Fruit fly (Drosophila melanogaster): ENCODE data around the gene CG9213.
A peak's percentile ranks its signal among the peaks of the same experiment; 100 is the strongest.

The CG9213 gene

DNA sequence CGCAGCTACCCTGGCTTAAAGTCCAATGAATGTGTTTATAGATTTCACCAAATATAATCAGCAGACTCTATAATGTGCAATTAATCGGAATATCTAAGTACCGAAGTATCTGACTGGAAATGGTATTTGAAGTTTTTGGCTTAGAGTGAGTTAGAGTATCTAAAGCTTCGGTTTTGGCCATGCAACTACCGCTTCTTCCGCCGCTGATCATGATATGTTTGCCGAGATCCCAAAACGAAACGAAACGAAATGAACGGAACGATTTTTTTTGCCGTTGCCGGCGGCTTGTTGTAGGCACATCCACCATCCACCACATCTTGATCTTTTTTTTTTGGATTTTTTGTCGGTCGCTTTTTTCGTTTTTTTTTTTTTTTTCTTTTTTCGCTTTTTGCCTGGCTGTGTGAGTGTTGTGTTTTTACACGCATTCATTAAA is 48.7 kb upstream of the CG9213 start (continued):
- TF ChIP-seq gt (GFP tag; IDR thresholded peaks at IDR 0.05) (0 out of 2 replicates have a peak, but pooled peaks have one; percentile 15), ssp (GFP tag; IDR thresholded peaks at IDR 0.05) (peak; percentile 70), CG42726 (GFP tag; IDR thresholded peaks at IDR 0.05; ENCODE audit: partially characterized antibody) (no peak), grau (tag; optimal IDR thresholded peaks at IDR 0.05) (peak; percentile 78), CG8388 (GFP tag; optimal IDR thresholded peaks at IDR 0.05) (peak; percentile 55), eve (GFP tag; optimal IDR thresholded peaks at IDR 0.05) (peak in 1 of 2 experiments; percentile 85), CG10267 (tag; optimal IDR thresholded peaks at IDR 0.05) (peak; percentile 52), pnt (GFP tag; optimal IDR thresholded peaks at IDR 0.05) (peak; percentile 89), CG6254 (GFP tag; optimal IDR thresholded peaks at IDR 0.05) (peak; percentile 6), CG14441 (GFP tag; IDR thresholded peaks at IDR 0.05) (peak; percentile 88), tx (GFP tag; optimal IDR thresholded peaks at IDR 0.05) (peak; percentile 54), hkb (optimal IDR thresholded peaks at IDR 0.05) (no peak), hkb (GFP tag; IDR thresholded peaks at IDR 0.05) (peak; percentile 92), tll (GFP tag; optimal IDR thresholded peaks at IDR 0.05) (no peak), vnd (GFP tag; IDR thresholded peaks at IDR 0.05; ENCODE audit: partially characterized antibody) (no peak), E2f2 (GFP tag; IDR thresholded peaks at IDR 0.05) (peak; percentile 57), grn (GFP tag; optimal IDR thresholded peaks at IDR 0.05) (peak; percentile 58), CG3163 (GFP tag; optimal IDR thresholded peaks at IDR 0.05) (peak; percentile 15), toy (GFP tag; IDR thresholded peaks at IDR 0.05) (peak; percentile 60; the same call in 1 of the 2 replicates), B-H2 (GFP tag; optimal IDR thresholded peaks at IDR 0.05) (no peak), chn (GFP tag; optimal IDR thresholded peaks at IDR 0.05) (peak; percentile 18), mirr (GFP tag; optimal IDR thresholded peaks at IDR 0.05) (peak; percentile 25), schlank (tag; optimal IDR thresholded peaks at IDR 0.05) (peak; percentile 49), slou (GFP tag; optimal IDR thresholded peaks at IDR 0.05) (peak; percentile 55), Nf-YB (GFP tag; optimal IDR thresholded peaks at IDR 0.05) (peak; percentile 24), Fer1 (GFP tag; optimal IDR thresholded peaks at IDR 0.05) (peak; percentile 71), gsb-n (tag; optimal IDR thresholded peaks at IDR 0.05) (peak; percentile 9), pros (GFP tag; optimal IDR thresholded peaks at IDR 0.05) (no peak), Mrtf (GFP tag; IDR thresholded peaks at IDR 0.05) (peak; percentile 85), D19B (GFP tag; optimal IDR thresholded peaks at IDR 0.05) (peak; percentile 40), CG1832 (GFP tag; optimal IDR thresholded peaks at IDR 0.05) (no peak), CG7745 (tag; optimal IDR thresholded peaks at IDR 0.05) (no peak), CG10462 (GFP tag; optimal IDR thresholded peaks at IDR 0.05) (peak; percentile 39), kay (GFP tag; optimal IDR thresholded peaks at IDR 0.05) (peak; percentile 50), CG12155 (GFP tag; optimal IDR thresholded peaks at IDR 0.05) (peak; percentile 67), CG15514 (GFP tag; optimal IDR thresholded peaks at IDR 0.05) (peak; percentile 54), zen2 (GFP tag; IDR thresholded peaks at IDR 0.05; ENCODE audit: partially characterized antibody) (no peak), tin (GFP tag; optimal IDR thresholded peaks at IDR 0.05) (peak; percentile 67), Hand (GFP tag; optimal IDR thresholded peaks at IDR 0.05) (peak; percentile 29), CG11085 (GFP tag; IDR thresholded peaks at IDR 0.05) (peak; percentile 79), nau (GFP tag; optimal IDR thresholded peaks at IDR 0.05) (peak; percentile 45), ap (GFP tag; IDR thresholded peaks at IDR 0.05) (peak; percentile 69), ci (GFP tag; IDR thresholded peaks at IDR 0.05) (peak; percentile 94), Ets97D (GFP tag; optimal IDR thresholded peaks at IDR 0.05) (peak; percentile 25), TFAM (GFP tag; optimal IDR thresholded peaks at IDR 0.05) (no peak), lola (GFP tag; optimal IDR thresholded peaks at IDR 0.05) (peak in 1 of 3 experiments; percentile 21), NK7.1 (GFP tag; optimal IDR thresholded peaks at IDR 0.05) (peak; percentile 52), Dip2 (GFP tag; IDR thresholded peaks at IDR 0.05) (no peak), unpg (GFP tag; optimal IDR thresholded peaks at IDR 0.05) (peak; percentile 74), CG1792 (GFP tag; optimal IDR thresholded peaks at IDR 0.05) (peak; percentile 68)
